Fruit fly (Drosophila melanogaster): ENCODE results near the gene CG32819.

- TF ChIP-seq usp (GFP tag; optimal IDR thresholded peaks at IDR 0.05) (no peak), EcR (GFP tag; optimal IDR thresholded peaks at IDR 0.05) (no peak), CG8478 (optimal IDR thresholded peaks at IDR 0.05) (no peak), psq (optimal IDR thresholded peaks at IDR 0.05) (no peak), Dll (optimal IDR thresholded peaks at IDR 0.05) (no peak)
Observed at dm6 chrX:21631452-21631851, 10.5 kb upstream of the CG32819 start.
